Fruit fly (Drosophila melanogaster) whole organism, adult: Measurements from ENCODE around the gene Rbp4.

Experiments used
- CG33017 ChIP-seq: fragments of 200-800 bp; sonication (Bioruptor generic); optimal IDR thresholded peaks from 2 replicates; lab custom pipeline; 2018; ENCODE audit warnings: missing biosample characterization, mild to moderate bottlenecking, missing genetic modification characterization, moderate library complexity
- CG7101 ChIP-seq: fragments of 200-800 bp; sonication (Bioruptor generic); optimal IDR thresholded peaks from 2 replicates; lab custom pipeline; 2018; ENCODE audit warnings: missing biosample characterization, mild to moderate bottlenecking, missing genetic modification characterization, moderate library complexity
- Crg-1 ChIP-seq: fragments of 200-800 bp; sonication (Bioruptor generic); optimal IDR thresholded peaks from 2 replicates; lab custom pipeline; 2016; ENCODE audit warnings: missing biosample characterization, missing genetic modification characterization
- Hr96 ChIP-seq: fragments of 200-800 bp; sonication (Bioruptor generic); optimal IDR thresholded peaks from 2 replicates; lab custom pipeline; 2016; ENCODE audit warnings: missing biosample characterization, missing genetic modification characterization
- kay ChIP-seq: fragments of 200-800 bp; sonication (Bioruptor generic); peaks from one replicate; lab custom pipeline; 2016; ENCODE audit warnings: missing biosample characterization, missing genetic modification characterization, borderline replicate concordance
- ovo ChIP-seq: fragments of 200-800 bp; sonication (Bioruptor generic); optimal IDR thresholded peaks from 2 replicates; lab custom pipeline; 2016; ENCODE audit warnings: missing biosample characterization, missing genetic modification characterization

DNA sequence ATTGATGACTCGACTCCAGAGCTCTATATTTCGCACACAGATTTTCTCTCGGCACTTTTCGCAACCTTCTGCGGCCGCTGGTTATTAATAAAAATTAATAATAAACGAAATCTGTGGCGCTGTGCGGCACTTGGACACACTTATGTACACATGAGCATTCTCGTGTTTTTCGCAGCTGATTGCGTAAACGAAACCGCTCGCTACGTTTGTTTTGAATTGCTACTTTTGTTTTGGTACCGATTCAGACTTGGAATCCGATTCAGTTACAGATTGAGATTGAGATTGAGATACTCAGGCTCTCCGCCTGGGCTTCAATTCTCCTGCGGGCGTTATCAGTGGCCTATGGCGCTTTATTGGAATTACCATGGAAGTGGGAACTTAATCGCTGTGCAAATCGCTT, 29.8 kb upstream of the Rbp4 start:
- TF ChIP-seq kay (GFP tag; lab: Kevin White, UChicago) (no peak), CG33017 (tag; lab: Kevin White, UChicago) (no peak), Crg-1 (GFP tag; lab: Kevin White, UChicago) (no peak), ovo (no peak), CG7101 (tag; lab: Kevin White, UChicago) (no peak), Hr96 (GFP tag; lab: Kevin White, UChicago) (no peak)
